Worm (Caenorhabditis elegans): Measurements from ENCODE around the gene clec-160.

Gene clec-160

ce11 chrIII:8258045-8258444 lies 17.7 kb downstream of the clec-160 start, which contains the start of gene ncr-2:
TSS of gene ncr-2 (plus strand) at chrIII:8258345.
- no peak for TF ChIP-seq lsl-1 (GFP tag; optimal IDR thresholded peaks at IDR 0.05)
- TF ChIP-seq attf-3 (GFP tag; conservative IDR thresholded peaks at IDR 0.05): no peak
- TF ChIP-seq F49E8.2 (tag; optimal IDR thresholded peaks at IDR 0.05; ENCODE audit: insufficient read depth): no peak
- TF ChIP-seq ekl-4 (GFP tag; IDR thresholded peaks at IDR 0.05): no peak
- no peak for TF ChIP-seq chd-7 (tag; optimal IDR thresholded peaks at IDR 0.05)
- no peak for TF ChIP-seq K11D2.4 (GFP tag; IDR thresholded peaks at IDR 0.05)
- TF ChIP-seq F33H1.4 (GFP tag; IDR thresholded peaks at IDR 0.05): no peak
- TF ChIP-seq pbrm-1 (GFP tag; IDR thresholded peaks at IDR 0.05): no peak
- TF ChIP-seq Y53G8AR.9 (GFP tag; conservative IDR thresholded peaks at IDR 0.05): no peak
- TF ChIP-seq atf-7 (tag; optimal IDR thresholded peaks at IDR 0.05): no peak
- TF ChIP-seq B0035.1 (tag; optimal IDR thresholded peaks at IDR 0.05): no peak

ce11 chrIII:8254938-8255337 lies 20.8 kb downstream of the clec-160 start, which contains the start of gene F09G8.5:
TSS of gene F09G8.5 (plus strand) at chrIII:8254975.
- TF ChIP-seq let-607 (tag; optimal IDR thresholded peaks at IDR 0.05) (no peak), sdz-38 (tag; optimal IDR thresholded peaks at IDR 0.05) (no peak), ztf-22 (GFP tag; optimal IDR thresholded peaks at IDR 0.05) (no peak), cebp-1 (GFP tag; IDR thresholded peaks at IDR 0.05) (no peak), cebp-1 (tag; optimal IDR thresholded peaks at IDR 0.05) (no peak), ccch-3 (GFP tag; optimal IDR thresholded peaks at IDR 0.05) (no peak), somi-1 (GFP tag; optimal IDR thresholded peaks at IDR 0.05) (no peak), F22D6.2 (tag; optimal IDR thresholded peaks at IDR 0.05) (no peak), Y56A3A.18 (GFP tag; IDR thresholded peaks at IDR 0.05) (no peak), snpc-4 (GFP tag; optimal IDR thresholded peaks at IDR 0.05) (no peak), snpc-4 (tag; optimal IDR thresholded peaks at IDR 0.05) (no peak), nfyb-1 (GFP tag; IDR thresholded peaks at IDR 0.05) (no peak), athp-1 (tag; optimal IDR thresholded peaks at IDR 0.05) (no peak), ztf-28 (GFP tag; IDR thresholded peaks at IDR 0.05) (no peak), K11D2.4 (GFP tag; IDR thresholded peaks at IDR 0.05) (no peak)

- TF ChIP-seq F49E8.2 (tag; optimal IDR thresholded peaks at IDR 0.05; ENCODE audit: insufficient read depth) (no peak), madf-8 (GFP tag; conservative IDR thresholded peaks at IDR 0.05) (peak; percentile 51; the same call in 1 of the 2 replicates), ceh-100 (GFP tag; IDR thresholded peaks at IDR 0.05) (peak; percentile 95), B0261.1 (tag; optimal IDR thresholded peaks at IDR 0.05) (no peak), ets-4 (GFP tag; optimal IDR thresholded peaks at IDR 0.05) (no peak), nhr-90 (tag; optimal IDR thresholded peaks at IDR 0.05) (no peak), lsy-27 (tag; optimal IDR thresholded peaks at IDR 0.05; ENCODE audit: borderline replicate concordance, insufficient read depth) (no peak), akir-1 (GFP tag; optimal IDR thresholded peaks at IDR 0.05) (no peak), ceh-27 (GFP tag; optimal IDR thresholded peaks at IDR 0.05) (peak; percentile 30), gei-17 (GFP tag; optimal IDR thresholded peaks at IDR 0.05) (no peak), pbrm-1 (GFP tag; IDR thresholded peaks at IDR 0.05) (no peak), nhr-120 (GFP tag; IDR thresholded peaks at IDR 0.05) (no peak), die-1 (tag; optimal IDR thresholded peaks at IDR 0.05) (no peak), ztf-26 (tag; optimal IDR thresholded peaks at IDR 0.05) (no peak), hlh-12 (tag; optimal IDR thresholded peaks at IDR 0.05) (no peak), ztf-6 (GFP tag; IDR thresholded peaks at IDR 0.05) (no peak), rec-8 (tag; optimal IDR thresholded peaks at IDR 0.05) (no peak), dpl-1 (GFP tag; optimal IDR thresholded peaks at IDR 0.05) (peak; percentile 79), lag-1 (GFP tag; IDR thresholded peaks at IDR 0.05) (no peak), Y67H2A.10 (GFP tag; conservative IDR thresholded peaks at IDR 0.05) (no peak), lin-40 (tag; optimal IDR thresholded peaks at IDR 0.05) (no peak), lin-26 (GFP tag; IDR thresholded peaks at IDR 0.05) (no peak), F57A8.1 (GFP tag; optimal IDR thresholded peaks at IDR 0.05) (no peak)
Measured at ce11 chrIII:8250007-8250683, 25.6 kb downstream of the clec-160 start, which contains the start of gene knl-1. TSS of gene knl-1 (plus strand) at chrIII:8250632.
